Worm (Caenorhabditis elegans) whole organism, L1 larva: ENCODE data around the gene T10H9.8.

Experiments
- C16A3.4 ChIP-seq: fragments of 150-350 bp; optimal IDR thresholded peaks from 2 replicates; lab custom pipeline; 2014; ENCODE audit warnings: missing biosample characterization, missing genetic modification characterization
- C34B4.2 ChIP-seq: sonication (generic microtip); optimal IDR thresholded peaks from 2 replicates; lab custom pipeline; 2017; ENCODE audit warnings: mild to moderate bottlenecking, missing genetic modification characterization, missing compliant biosample characterization
- F16B12.6 ChIP-seq: fragments of 150-350 bp; optimal IDR thresholded peaks from 2 replicates; lab custom pipeline; 2014; ENCODE audit warnings: missing biosample characterization, missing genetic modification characterization
- Y116A8C.19 ChIP-seq: sonication (generic microtip); optimal IDR thresholded peaks from 2 replicates; lab custom pipeline; 2016; ENCODE audit warnings: missing compliant biosample characterization, missing genetic modification characterization, borderline replicate concordance
- aly-2 ChIP-seq: fragments of 150-350 bp; optimal IDR thresholded peaks from 2 replicates; lab custom pipeline; 2014; ENCODE audit warnings: missing biosample characterization, missing genetic modification characterization
- blmp-1 ChIP-seq: fragments of 150-350 bp; optimal IDR thresholded peaks from 2 replicates; lab custom pipeline; 2014; ENCODE audit warnings: missing biosample characterization, missing genetic modification characterization
- ceh-63 ChIP-seq: fragments of 200-800 bp; sonication (Bioruptor generic); optimal IDR thresholded peaks from 2 replicates; lab custom pipeline; 2018; ENCODE audit warnings: mild to moderate bottlenecking, missing genetic modification characterization, missing compliant biosample characterization
- ceh-82 ChIP-seq, 3 experiments: fragments of 150-350 bp in 1 of 3; sonication (generic microtip) in 2 of 3; optimal IDR thresholded peaks; 2 replicates each; lab custom pipeline; 2014 to 2017; ENCODE audit warnings: missing biosample characterization in 3 of 3, missing genetic modification characterization in 3 of 3
- ceh-88 ChIP-seq: fragments of 200-800 bp; sonication (Bioruptor generic); IDR thresholded peaks from 2 replicates; pipeline ENCODE4 v1.3.6; 2022; ENCODE audit warnings: missing genetic modification characterization, missing compliant biosample characterization
- ceh-90 ChIP-seq: sonication (generic microtip); optimal IDR thresholded peaks from 2 replicates; lab custom pipeline; 2016; ENCODE audit warnings: missing genetic modification characterization, missing compliant biosample characterization
- ces-1 ChIP-seq: fragments of 150-350 bp; optimal IDR thresholded peaks from 2 replicates; lab custom pipeline; 2014; ENCODE audit warnings: missing biosample characterization, missing genetic modification reagents, missing genetic modification characterization
- dpl-1 ChIP-seq, 3 experiments: fragments of 150-350 bp in 2 of 3; sonication (generic microtip) in 1 of 3; optimal IDR thresholded peaks; 2 replicates each; lab custom pipeline; 2014 to 2017; ENCODE audit warnings: missing biosample characterization in 3 of 3, missing genetic modification characterization in 3 of 3, missing genetic modification reagents in 3 of 3
- dsc-1 ChIP-seq: sonication (generic microtip); optimal IDR thresholded peaks from 2 replicates; lab custom pipeline; 2016; ENCODE audit warnings: mild to moderate bottlenecking, missing genetic modification characterization, missing compliant biosample characterization
- efl-1 ChIP-seq, 4 experiments: fragments of 150-350 bp; optimal IDR thresholded peaks in 3 of 4; peaks in 1 of 4; 1 replicate in 1 of 4; 2 replicates in 3 of 4; lab custom pipeline; 2014; ENCODE audit warnings: missing biosample characterization in 2 of 4, missing genetic modification characterization in 2 of 4, missing genetic modification reagents in 2 of 4
- egl-13 ChIP-seq: sonication (generic microtip); optimal IDR thresholded peaks from 2 replicates; lab custom pipeline; 2016; ENCODE audit warnings: missing genotype, missing genetic modification reagents, missing genetic modification characterization, missing compliant biosample characterization
- elt-2 ChIP-seq: sonication (generic microtip); optimal IDR thresholded peaks from 2 replicates; lab custom pipeline; 2016; ENCODE audit warnings: missing genetic modification characterization, mild to moderate bottlenecking, inconsistent platforms, missing compliant biosample characterization, missing genetic modification reagents
- fkh-10 ChIP-seq: sonication (generic microtip); optimal IDR thresholded peaks from 2 replicates; lab custom pipeline; 2017; ENCODE audit warnings: missing biosample characterization, missing genetic modification reagents, missing genetic modification characterization
- fkh-8 ChIP-seq: sonication (generic microtip); optimal IDR thresholded peaks from 2 replicates; lab custom pipeline; 2016; ENCODE audit warnings: mild to moderate bottlenecking, missing genetic modification characterization, missing compliant biosample characterization
- hlh-4 ChIP-seq: sonication (generic microtip); optimal IDR thresholded peaks from 2 replicates; lab custom pipeline; 2016; ENCODE audit warnings: mild to moderate bottlenecking, missing genetic modification characterization, missing compliant biosample characterization
- hpl-2 ChIP-seq: fragments of 150-350 bp; optimal IDR thresholded peaks from 2 replicates; lab custom pipeline; 2014; ENCODE audit warnings: missing biosample characterization, missing genetic modification reagents, missing genetic modification characterization
- isw-1 ChIP-seq: fragments of 200-800 bp; sonication (Bioruptor generic); IDR thresholded peaks from 2 replicates; pipeline ENCODE4 v1.3.6; 2022; ENCODE audit warnings: missing genetic modification characterization, missing compliant biosample characterization
- jun-1 ChIP-seq: fragments of 150-350 bp; optimal IDR thresholded peaks from 2 replicates; lab custom pipeline; 2014; ENCODE audit warnings: missing biosample characterization, missing genetic modification reagents, missing genetic modification characterization
- lin-13 ChIP-seq: fragments of 150-350 bp; optimal IDR thresholded peaks from 2 replicates; lab custom pipeline; 2014; ENCODE audit warnings: missing biosample characterization, missing genetic modification reagents, missing genetic modification characterization
- lin-15B ChIP-seq: fragments of 150-350 bp; sonication (generic microtip); optimal IDR thresholded peaks from 3 replicates; lab custom pipeline; 2014; ENCODE audit warnings: missing biosample characterization, missing genetic modification characterization
- lin-35 ChIP-seq, 2 experiments: fragments of 150-350 bp; optimal IDR thresholded peaks; 2 replicates each; lab custom pipeline; 2014; ENCODE audit warnings: missing biosample characterization in 2 of 2, missing genetic modification characterization in 2 of 2, missing genetic modification reagents in 2 of 2
- lsy-2 ChIP-seq, 2 experiments: fragments of 150-350 bp; optimal IDR thresholded peaks; 2 replicates each; lab custom pipeline; 2014; ENCODE audit warnings: missing biosample characterization in 2 of 2, missing genetic modification characterization in 2 of 2
- mep-1 ChIP-seq: fragments of 150-350 bp; optimal IDR thresholded peaks from 2 replicates; lab custom pipeline; 2014; ENCODE audit warnings: missing biosample characterization, missing genetic modification characterization
- nhr-11 ChIP-seq: fragments of 150-350 bp; optimal IDR thresholded peaks from 2 replicates; lab custom pipeline; 2014; ENCODE audit warnings: missing biosample characterization, missing genetic modification characterization
- nhr-19 ChIP-seq: fragments of 200-800 bp; sonication (Bioruptor generic); conservative IDR thresholded peaks from 2 replicates; pipeline ENCODE4 v1.3.6; 2022; ENCODE audit warnings: missing genetic modification characterization, missing compliant biosample characterization
- nhr-28 ChIP-seq: fragments of 150-350 bp; optimal IDR thresholded peaks from 2 replicates; lab custom pipeline; 2014; ENCODE audit warnings: missing biosample characterization, missing genetic modification characterization
- nhr-47 ChIP-seq: sonication (generic microtip); optimal IDR thresholded peaks from 2 replicates; lab custom pipeline; 2016; ENCODE audit warnings: mild to moderate bottlenecking, missing genetic modification characterization, moderate library complexity, missing compliant biosample characterization
- nhr-76 ChIP-seq: sonication (generic microtip); optimal IDR thresholded peaks from 2 replicates; lab custom pipeline; 2017; ENCODE audit warnings: missing biosample characterization, missing genetic modification characterization
- nhr-77 ChIP-seq: fragments of 150-350 bp; optimal IDR thresholded peaks from 2 replicates; lab custom pipeline; 2014; ENCODE audit warnings: missing biosample characterization, missing genetic modification characterization
- nhr-84 ChIP-seq: sonication (generic microtip); optimal IDR thresholded peaks from 2 replicates; lab custom pipeline; 2017; ENCODE audit warnings: missing biosample characterization, missing genetic modification characterization
- nhr-90 ChIP-seq: sonication (generic microtip); optimal IDR thresholded peaks from 2 replicates; lab custom pipeline; 2016; ENCODE audit warnings: mild to moderate bottlenecking, missing genetic modification characterization, missing compliant biosample characterization; ENCODE audit not compliant: poor library complexity
- rnt-1 ChIP-seq: sonication (generic microtip); optimal IDR thresholded peaks from 2 replicates; lab custom pipeline; 2016; ENCODE audit warnings: mild to moderate bottlenecking, missing genetic modification characterization, moderate library complexity, missing compliant biosample characterization
- skn-1 ChIP-seq: fragments of 150-350 bp; optimal IDR thresholded peaks from 2 replicates; lab custom pipeline; 2014; ENCODE audit warnings: missing biosample characterization, missing genetic modification characterization
- snpc-4 ChIP-seq: fragments of 150-350 bp; optimal IDR thresholded peaks from 2 replicates; lab custom pipeline; 2014; ENCODE audit warnings: missing biosample characterization, missing genetic modification characterization
- snu-23 ChIP-seq: sonication (generic microtip); optimal IDR thresholded peaks from 2 replicates; lab custom pipeline; 2016; ENCODE audit warnings: missing genetic modification characterization, missing compliant biosample characterization
- sox-4 ChIP-seq: sonication (generic microtip); optimal IDR thresholded peaks from 2 replicates; lab custom pipeline; 2016; ENCODE audit warnings: missing genetic modification characterization, missing compliant biosample characterization
- sup-37 ChIP-seq: fragments of 200-800 bp; sonication (Bioruptor generic); optimal IDR thresholded peaks from 2 replicates; lab custom pipeline; 2018; ENCODE audit warnings: mild to moderate bottlenecking, missing genetic modification characterization, missing compliant biosample characterization
- unc-30 ChIP-seq: sonication (generic microtip); optimal IDR thresholded peaks from 2 replicates; lab custom pipeline; 2017; ENCODE audit warnings: missing biosample characterization, missing genetic modification characterization
- unc-98 ChIP-seq: fragments of 200-800 bp; sonication (Bioruptor generic); IDR thresholded peaks from 2 replicates; pipeline ENCODE4 v1.3.6; 2022; ENCODE audit warnings: missing genetic modification characterization, missing compliant biosample characterization
- xbp-1 ChIP-seq: sonication (generic microtip); optimal IDR thresholded peaks from 2 replicates; lab custom pipeline; 2016; ENCODE audit warnings: missing genetic modification characterization, missing compliant biosample characterization
- zip-4 ChIP-seq: fragments of 200-800 bp; sonication (Bioruptor generic); optimal IDR thresholded peaks from 2 replicates; lab custom pipeline; 2018; ENCODE audit warnings: mild to moderate bottlenecking, missing genetic modification characterization, moderate library complexity, missing compliant biosample characterization
- ztf-11 ChIP-seq, 2 experiments: sonication (generic microtip); optimal IDR thresholded peaks; 2 replicates each; lab custom pipeline; 2016 to 2017; ENCODE audit warnings: missing genetic modification characterization in 2 of 2, missing biosample characterization in 1 of 2, missing compliant biosample characterization in 1 of 2
- ztf-4 ChIP-seq: fragments of 150-350 bp; optimal IDR thresholded peaks from 2 replicates; lab custom pipeline; 2014; ENCODE audit warnings: missing biosample characterization, missing genetic modification characterization

T10H9.8 gene

DNA sequence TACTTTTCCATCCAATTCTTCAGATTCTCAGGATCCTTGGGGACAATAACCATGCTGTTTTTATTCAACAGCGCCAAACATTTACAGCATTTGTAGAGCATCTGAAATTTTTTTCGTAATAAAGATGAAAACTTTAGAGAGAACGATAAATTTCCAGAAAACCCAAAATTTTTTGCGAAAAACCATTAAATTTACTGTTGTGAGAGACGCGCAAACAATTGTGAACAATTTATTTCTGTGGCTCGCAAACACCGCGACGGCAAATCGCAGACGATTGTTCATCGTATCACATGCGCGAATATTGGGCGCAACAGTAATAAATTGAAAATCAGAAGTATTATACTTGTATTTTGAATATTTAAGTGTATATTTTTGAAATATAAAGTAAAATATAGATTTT, 41.1 kb upstream of the T10H9.8 start, which contains the start of gene gon-14:
Gene gon-14, minus strand, starts transcription at position 101 of the 400 bp plus-strand sequence.
- TF ChIP-seq fkh-10 (GFP tag; lab: Kevin White, UChicago) (no peak), ceh-88 (GFP tag; lab: Robert Waterston, UW) (no peak), F16B12.6 (tag; lab: Kevin White, UChicago) (no peak), fkh-8 (no peak), dpl-1 (GFP tag; optimal IDR thresholded peaks at IDR 0.05; lab: Kevin White, UChicago) (no peak), nhr-28 (tag; lab: Kevin White, UChicago) (no peak), zip-4 (no peak), xbp-1 (tag; lab: Kevin White, UChicago) (no peak), sup-37 (no peak), hlh-4 (tag; lab: Kevin White, UChicago) (no peak), ces-1 (GFP tag; lab: Kevin White, UChicago) (no peak), unc-98 (GFP tag; lab: Robert Waterston, UW) (no peak)

DNA sequence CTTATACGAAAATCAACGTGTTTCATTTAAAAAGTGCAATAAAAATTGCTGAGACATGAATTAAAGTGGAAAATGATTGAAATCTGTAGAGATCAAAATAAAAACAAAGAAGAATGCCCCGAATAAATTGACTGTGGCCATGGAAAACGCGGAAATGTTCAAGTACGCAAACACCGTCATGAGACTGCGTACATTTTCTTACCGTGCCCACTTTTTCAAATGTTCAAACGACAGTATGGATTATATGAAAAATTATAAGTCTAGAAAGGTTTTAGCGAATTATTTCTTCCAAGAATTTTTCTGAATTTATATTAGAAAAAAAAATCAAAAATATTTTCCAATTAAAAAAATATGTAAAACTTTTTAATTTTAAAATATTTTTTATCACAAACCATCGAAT, 40.6 kb upstream of the T10H9.8 start:
- TF ChIP-seq dpl-1 (GFP tag; optimal IDR thresholded peaks at IDR 0.05; lab: Kevin White, UChicago) (peak in 2 of 3 experiments; percentile 29 to 54), fkh-10 (GFP tag; lab: Kevin White, UChicago) (no peak), sup-37 (no peak), lin-35 (GFP tag; optimal IDR thresholded peaks at IDR 0.05; lab: Kevin White, UChicago) (peak; percentile 10 to 45), ztf-11 (tag; optimal IDR thresholded peaks at IDR 0.05; lab: Kevin White, UChicago) (no peak), efl-1 (optimal IDR thresholded peaks at IDR 0.05; lab: Kevin White, UChicago) (peak; percentile 29 to 48), efl-1 (GFP tag; optimal IDR thresholded peaks at IDR 0.05 in 1 of 2; lab: Kevin White, UChicago) (peak in 1 of 2 experiments; percentile 43), lsy-2 (tag; optimal IDR thresholded peaks at IDR 0.05; lab: Kevin White, UChicago) (peak; percentile 43 to 94), F16B12.6 (tag; lab: Kevin White, UChicago) (peak; percentile 70), ceh-82 (tag; optimal IDR thresholded peaks at IDR 0.05; lab: Kevin White, UChicago) (peak in 1 of 3 experiments; percentile 5), snu-23 (GFP tag; lab: Kevin White, UChicago) (no peak), blmp-1 (tag; lab: Kevin White, UChicago) (peak; percentile 34)

DNA sequence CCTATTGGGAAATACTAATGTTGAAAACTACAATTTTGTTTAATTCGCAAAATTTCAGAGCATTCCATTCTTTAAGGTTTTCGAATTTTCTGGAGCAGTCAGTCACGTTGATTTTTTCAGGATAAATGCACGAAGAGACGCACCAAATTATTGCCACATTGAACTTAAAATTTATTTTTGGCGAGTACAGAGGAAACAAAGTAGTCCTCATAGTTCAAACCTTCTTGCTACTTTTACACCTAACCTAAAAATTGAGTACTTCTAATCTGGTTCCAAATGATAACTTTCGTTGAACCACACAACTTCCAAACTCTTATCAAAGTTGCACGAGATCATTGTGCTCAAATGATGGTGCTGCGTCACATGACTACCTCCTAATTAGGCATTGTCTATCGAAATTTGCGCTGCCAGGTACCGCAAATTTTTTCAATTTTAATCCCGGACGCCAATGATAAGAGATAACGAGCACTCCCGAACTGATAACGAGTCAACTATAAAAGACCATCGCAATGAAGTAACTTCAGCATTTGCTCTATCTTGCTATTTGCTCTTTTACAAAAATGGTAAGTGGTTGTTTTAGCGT, 37.9 kb upstream of the T10H9.8 start, which contains the start of gene cpr-4:
Gene cpr-4, plus strand, starts transcription at position 523 of the 583 bp plus-strand sequence.
- no peak for TF ChIP-seq fkh-8
- TF ChIP-seq efl-1 (optimal IDR thresholded peaks at IDR 0.05; lab: Kevin White, UChicago): no peak
- peak in 1 of 2 experiments; percentile 82 for TF ChIP-seq efl-1 (GFP tag; optimal IDR thresholded peaks at IDR 0.05 in 1 of 2; lab: Kevin White, UChicago)
- no peak for TF ChIP-seq C34B4.2 (tag; lab: Kevin White, UChicago)
- TF ChIP-seq nhr-28 (tag; lab: Kevin White, UChicago): no peak
- no peak for TF ChIP-seq hpl-2 (GFP tag; lab: Kevin White, UChicago)
- TF ChIP-seq snpc-4 (tag; lab: Kevin White, UChicago): no peak
- no peak for TF ChIP-seq dsc-1
- no peak for TF ChIP-seq nhr-84 (tag; lab: Kevin White, UChicago)
- TF ChIP-seq unc-30 (tag; lab: Kevin White, UChicago): no peak
- TF ChIP-seq ztf-4 (tag; lab: Kevin White, UChicago): no peak
- TF ChIP-seq skn-1 (tag; lab: Kevin White, UChicago): peak; percentile 10
- no peak for TF ChIP-seq ceh-90 (tag; lab: Kevin White, UChicago)
- TF ChIP-seq mep-1 (tag; lab: Kevin White, UChicago): no peak
- TF ChIP-seq nhr-47: no peak
- TF ChIP-seq isw-1: no peak
- TF ChIP-seq lin-15B (tag; lab: Kevin White, UChicago): no peak
- TF ChIP-seq jun-1 (tag; lab: Kevin White, UChicago): peak; percentile 46
- TF ChIP-seq nhr-77 (tag; lab: Kevin White, UChicago): no peak
- no peak for TF ChIP-seq aly-2
- peak; percentile 48 for TF ChIP-seq nhr-90 (tag; lab: Kevin White, UChicago)
- TF ChIP-seq dpl-1 (GFP tag; optimal IDR thresholded peaks at IDR 0.05; lab: Kevin White, UChicago): no peak
- TF ChIP-seq rnt-1 (tag; lab: Kevin White, UChicago): no peak
- TF ChIP-seq nhr-11 (tag; lab: Kevin White, UChicago): no peak
- TF ChIP-seq nhr-19: no peak
- TF ChIP-seq lin-13: no peak
- no peak for TF ChIP-seq nhr-76 (tag; lab: Kevin White, UChicago)
- TF ChIP-seq egl-13 (tag; lab: Kevin White, UChicago): peak; percentile 28
- TF ChIP-seq xbp-1 (tag; lab: Kevin White, UChicago): no peak
- no peak for TF ChIP-seq sox-4 (tag; lab: Kevin White, UChicago)
- TF ChIP-seq Y116A8C.19 (tag; lab: Kevin White, UChicago): no peak
- TF ChIP-seq C16A3.4 (tag; lab: Kevin White, UChicago): no peak
- peak; percentile 100 for TF ChIP-seq elt-2 (tag; lab: Kevin White, UChicago)
- no peak for TF ChIP-seq F16B12.6 (tag; lab: Kevin White, UChicago)
- TF ChIP-seq ceh-63 (GFP tag; lab: Kevin White, UChicago): no peak
- no peak for TF ChIP-seq ceh-88 (GFP tag; lab: Robert Waterston, UW)
